Worm (Caenorhabditis elegans) whole organism, L4 larva: Measurements from ENCODE around the gene mig-18.
"Not testable (repeated sequence)": the region's sequence is repeated elsewhere in the genome, so short reads cannot be mapped to it uniquely, and the experiment has no call there.

Source experiments
- F10B5.3 ChIP-seq: sonication (generic microtip); optimal IDR thresholded peaks from 2 replicates; lab custom pipeline; 2016; ENCODE audit warnings: mild to moderate bottlenecking, missing genetic modification characterization, missing compliant biosample characterization
- F26F4.8 ChIP-seq: fragments of 200-800 bp; sonication (Bioruptor generic); conservative IDR thresholded peaks from 2 replicates; pipeline ENCODE4 v1.3.6; 2022; ENCODE audit warnings: missing genetic modification characterization, missing compliant biosample characterization
- Y5F2A.4 ChIP-seq: fragments of 200-800 bp; sonication (Bioruptor generic); optimal IDR thresholded peaks from 2 replicates; lab custom pipeline; 2018; ENCODE audit warnings: mild to moderate bottlenecking, missing genetic modification characterization, missing compliant biosample characterization
- aha-1 ChIP-seq: fragments of 150-350 bp; peaks from one replicate; lab custom pipeline; 2014; ENCODE audit warnings: missing biosample characterization, missing genetic modification characterization
- arid-1 ChIP-seq: fragments of 200-800 bp; sonication (Bioruptor generic); conservative IDR thresholded peaks from 2 replicates; pipeline ENCODE4 v1.3.6; 2022; ENCODE audit warnings: missing genetic modification reagents, missing genetic modification characterization, missing compliant biosample characterization
- ceh-28 ChIP-seq: fragments of 150-350 bp; optimal IDR thresholded peaks from 2 replicates; lab custom pipeline; 2014; ENCODE audit warnings: missing biosample characterization, missing genetic modification reagents, missing genetic modification characterization
- ces-1 ChIP-seq: fragments of 150-350 bp; sonication (generic microtip); optimal IDR thresholded peaks from 4 replicates; lab custom pipeline; 2014; ENCODE audit warnings: missing biosample characterization, missing genetic modification reagents, missing genetic modification characterization
- ctbp-1 ChIP-seq: fragments of 200-800 bp; sonication (Bioruptor generic); IDR thresholded peaks from 2 replicates; pipeline ENCODE4 v1.3.6; 2022; ENCODE audit warnings: missing genetic modification reagents, missing genetic modification characterization, missing compliant biosample characterization
- daf-16 ChIP-seq, 3 experiments: sonication (generic microtip); optimal IDR thresholded peaks; 2 replicates each; lab custom pipeline; 2016 to 2017; ENCODE audit warnings: missing genetic modification characterization in 3 of 3, missing genetic modification reagents in 3 of 3, mild to moderate bottlenecking in 2 of 3, missing compliant biosample characterization in 2 of 3, missing biosample characterization in 1 of 3, moderate library complexity in 1 of 3
- duxl-1 ChIP-seq: sonication (generic microtip); optimal IDR thresholded peaks from 2 replicates; lab custom pipeline; 2016; ENCODE audit warnings: mild to moderate bottlenecking, missing genetic modification characterization, moderate library complexity, missing compliant biosample characterization; ENCODE audit not compliant: poor library complexity
- dve-1 ChIP-seq: sonication (generic microtip); optimal IDR thresholded peaks from 2 replicates; lab custom pipeline; 2017; ENCODE audit warnings: antibody characterized with exemption, mild to moderate bottlenecking, missing genetic modification characterization, missing compliant biosample characterization; ENCODE audit not compliant: insufficient read depth
- mes-2 ChIP-seq: sonication (generic microtip); optimal IDR thresholded peaks from 2 replicates; lab custom pipeline; 2016; ENCODE audit warnings: missing genotype, mild to moderate bottlenecking, missing genetic modification characterization, missing compliant biosample characterization; ENCODE audit not compliant: poor library complexity, severe bottlenecking
- mxl-2 ChIP-seq: fragments of 200-800 bp; sonication (Bioruptor generic); conservative IDR thresholded peaks from 2 replicates; pipeline ENCODE4 v1.3.6; 2022; ENCODE audit warnings: missing genetic modification reagents, missing genetic modification characterization, missing compliant biosample characterization
- mxl-3 ChIP-seq: fragments of 200-800 bp; sonication (Bioruptor generic); optimal IDR thresholded peaks from 2 replicates; lab custom pipeline; 2018; ENCODE audit warnings: mild to moderate bottlenecking, missing genetic modification characterization, missing compliant biosample characterization
- nhr-25 ChIP-seq: sonication (generic microtip); optimal IDR thresholded peaks from 2 replicates; lab custom pipeline; 2017; ENCODE audit warnings: missing genetic modification characterization, mild to moderate bottlenecking, missing compliant biosample characterization, antibody characterized with exemption, moderate library complexity, borderline replicate concordance; ENCODE audit not compliant: insufficient read depth
- nhr-28 ChIP-seq: fragments of 150-350 bp; optimal IDR thresholded peaks from 2 replicates; lab custom pipeline; 2014; ENCODE audit warnings: missing biosample characterization, missing genetic modification characterization
- nhr-48 ChIP-seq: sonication (generic microtip); optimal IDR thresholded peaks from 2 replicates; lab custom pipeline; 2016; ENCODE audit warnings: mild to moderate bottlenecking, missing genetic modification characterization, missing compliant biosample characterization
- nhr-77 ChIP-seq: fragments of 150-350 bp; optimal IDR thresholded peaks from 2 replicates; lab custom pipeline; 2014; ENCODE audit warnings: missing biosample characterization, missing genetic modification characterization
- pqm-1 ChIP-seq: sonication (generic microtip); optimal IDR thresholded peaks from 2 replicates; lab custom pipeline; 2017; ENCODE audit warnings: missing biosample characterization, missing genetic modification characterization
- saeg-2 ChIP-seq: fragments of 200-800 bp; sonication (Bioruptor generic); IDR thresholded peaks from 2 replicates; pipeline ENCODE4 v1.3.6; 2022; ENCODE audit warnings: missing genetic modification reagents, missing genetic modification characterization, missing compliant biosample characterization
- sdz-12 ChIP-seq: fragments of 200-800 bp; sonication (Bioruptor generic); optimal IDR thresholded peaks from 2 replicates; lab custom pipeline; 2018; ENCODE audit warnings: mild to moderate bottlenecking, missing genetic modification characterization, missing compliant biosample characterization
- set-16 ChIP-seq: fragments of 200-800 bp; sonication (Bioruptor generic); IDR thresholded peaks from 2 replicates; pipeline ENCODE4 v1.3.6; 2022; ENCODE audit warnings: missing genetic modification reagents, missing genetic modification characterization, missing compliant biosample characterization
- skn-1 ChIP-seq: fragments of 150-350 bp; optimal IDR thresholded peaks from 2 replicates; lab custom pipeline; 2014; ENCODE audit warnings: missing biosample characterization, missing genetic modification characterization
- snpc-1.2 ChIP-seq: fragments of 200-800 bp; sonication (Bioruptor generic); IDR thresholded peaks from 2 replicates; pipeline ENCODE4 v1.3.6; 2022; ENCODE audit warnings: missing genetic modification reagents, missing genetic modification characterization, missing compliant biosample characterization
- snpc-4 ChIP-seq: fragments of 150-350 bp; optimal IDR thresholded peaks from 2 replicates; lab custom pipeline; 2014; ENCODE audit warnings: missing biosample characterization, missing genetic modification characterization
- unc-62 ChIP-seq, 3 experiments: fragments of 150-350 bp in 1 of 3; sonication (generic microtip); optimal IDR thresholded peaks in 2 of 3; peaks in 1 of 3; 1 replicate in 1 of 3; 2 replicates in 2 of 3; lab custom pipeline; 2014 to 2017; ENCODE audit warnings: missing biosample characterization in 3 of 3, missing genetic modification characterization in 3 of 3, missing genetic modification reagents in 3 of 3, missing genotype in 1 of 3
- ztf-7 ChIP-seq: fragments of 150-350 bp; optimal IDR thresholded peaks from 2 replicates; lab custom pipeline; 2014; ENCODE audit warnings: missing biosample characterization, missing genetic modification characterization

The mig-18 gene

ce11 chrIII:13389078-13389477, 14.0 kb upstream of the mig-18 start, which contains the start of gene T03F6.3:
Gene T03F6.3 (plus strand): TSS chrIII:13389395.
- TF ChIP-seq snpc-4 (tag; lab: Kevin White, UChicago) (no peak), pqm-1 (tag; lab: Kevin White, UChicago) (no peak), sdz-12 (GFP tag; lab: Kevin White, UChicago) (no peak), F26F4.8 (GFP tag; lab: Robert Waterston, UW) (no peak), mes-2 (tag; lab: Kevin White, UChicago) (no peak), dve-1 (tag; lab: Kevin White, UChicago) (no peak)

ce11 chrIII:13390789-13391188, 12.2 kb upstream of the mig-18 start:
- TF ChIP-seq unc-62 (GFP tag; optimal IDR thresholded peaks at IDR 0.05 in 1 of 2; lab: Kevin White, UChicago) (no peak), unc-62 (tag; optimal IDR thresholded peaks at IDR 0.05; lab: Kevin White, UChicago) (no peak), ceh-28 (tag; lab: Kevin White, UChicago) (no peak), set-16 (GFP tag; lab: Robert Waterston, UW) (no peak), skn-1 (tag; lab: Kevin White, UChicago) (no peak), Y5F2A.4 (GFP tag; lab: Kevin White, UChicago) (no peak), nhr-28 (tag; lab: Kevin White, UChicago) (no peak), F10B5.3 (tag; lab: Kevin White, UChicago) (no peak), nhr-25 (tag; lab: Kevin White, UChicago) (no peak), ztf-7 (tag; lab: Kevin White, UChicago) (no peak), arid-1 (GFP tag; lab: Robert Waterston, UW) (no peak)

ce11 chrIII:13393239-13393638, 9.8 kb upstream of the mig-18 start, which contains the start of gene dnj-17:
Gene dnj-17 (minus strand): TSS chrIII:13393339.
- TF ChIP-seq aha-1 (tag; lab: Kevin White, UChicago), result no peak
- no peak for TF ChIP-seq duxl-1 (tag; lab: Kevin White, UChicago)
- no peak for TF ChIP-seq snpc-1.2 (GFP tag; lab: Robert Waterston, UW)
- no peak for TF ChIP-seq mxl-2 (GFP tag; lab: Robert Waterston, UW)
- no peak for TF ChIP-seq F10B5.3 (tag; lab: Kevin White, UChicago)
- TF ChIP-seq, all 104 proteins: peak for 0

ce11 chrIII:13393647-13394046, 9.4 kb upstream of the mig-18 start, which contains the start of gene qdpr-1:
Gene qdpr-1 (plus strand): TSS chrIII:13393910.
- TF ChIP-seq ces-1, result no peak
- TF ChIP-seq snpc-1.2 (GFP tag; lab: Robert Waterston, UW), result no peak
- peak; percentile 43 for TF ChIP-seq mxl-3 (GFP tag; lab: Kevin White, UChicago)
- TF ChIP-seq, all 104 proteins: peak for 1

- TF ChIP-seq ctbp-1 (GFP tag; lab: Robert Waterston, UW), result no peak
- no peak for TF ChIP-seq nhr-77
- TF ChIP-seq nhr-48, result no peak
- TF ChIP-seq F10B5.3 (tag; lab: Kevin White, UChicago), result no peak
Measured at ce11 chrIII:13395262-13395661, 7.8 kb upstream of the mig-18 start, which contains the start of gene F11F1.1. Gene F11F1.1 (plus strand): TSS chrIII:13395562.

ce11 chrIII:13401673-13402258, 1.3 kb upstream of the mig-18 start, which contains the start of the genes srlf-9 and srlf-10:
Gene srlf-9 (minus strand): TSS chrIII:13401773.
Gene srlf-10 (plus strand): TSS chrIII:13402208.
- not testable (repeated sequence) for TF ChIP-seq duxl-1 (tag; lab: Kevin White, UChicago); daf-16 (GFP tag; optimal IDR thresholded peaks at IDR 0.05; lab: Kevin White, UChicago); daf-16 (tag; optimal IDR thresholded peaks at IDR 0.05; lab: Kevin White, UChicago); saeg-2 (GFP tag; lab: Robert Waterston, UW)
